Worm (Caenorhabditis elegans): Measurements from ENCODE around the gene T23F11.2.

The T23F11.2 gene

ce11 chrIII:4666753-4667400 lies 11.6 kb upstream of the T23F11.2 start:
- TF ChIP-seq snu-23 (GFP tag; optimal IDR thresholded peaks at IDR 0.05), result peak; percentile 61
- no peak for TF ChIP-seq ceh-90 (tag; optimal IDR thresholded peaks at IDR 0.05)
- TF ChIP-seq zag-1 (tag; optimal IDR thresholded peaks at IDR 0.05), result no peak
- peak; percentile 43 for TF ChIP-seq fkh-8 (tag; optimal IDR thresholded peaks at IDR 0.05)
- TF ChIP-seq aly-2 (tag; optimal IDR thresholded peaks at IDR 0.05), result no peak
- TF ChIP-seq lin-35 (GFP tag; optimal IDR thresholded peaks at IDR 0.05), result peak; percentile 25 to 50
- TF ChIP-seq nhr-47 (tag; optimal IDR thresholded peaks at IDR 0.05), result peak; percentile 51
- peak in 2 of 3 experiments; percentile 3 to 24 for TF ChIP-seq dpl-1 (GFP tag; optimal IDR thresholded peaks at IDR 0.05)
- no peak for TF ChIP-seq mef-2 (tag; optimal IDR thresholded peaks at IDR 0.05)
- no peak for TF ChIP-seq fkh-10 (GFP tag; optimal IDR thresholded peaks at IDR 0.05)
- no peak for TF ChIP-seq sptf-1 (tag; optimal IDR thresholded peaks at IDR 0.05)
- TF ChIP-seq ceh-82 (tag; optimal IDR thresholded peaks at IDR 0.05), result peak in 2 of 3 experiments; percentile 22 to 63
- no peak for TF ChIP-seq isw-1 (GFP tag; IDR thresholded peaks at IDR 0.05)
- no peak for TF ChIP-seq ceh-63 (GFP tag; optimal IDR thresholded peaks at IDR 0.05)
- TF ChIP-seq ztf-11 (tag; optimal IDR thresholded peaks at IDR 0.05), result peak in 1 of 2 experiments; percentile 25
- no peak for TF ChIP-seq Y116A8C.19 (tag; optimal IDR thresholded peaks at IDR 0.05; ENCODE audit: borderline replicate concordance)
- no peak for TF ChIP-seq nhr-11 (tag; optimal IDR thresholded peaks at IDR 0.05)
- TF ChIP-seq jun-1 (tag; optimal IDR thresholded peaks at IDR 0.05), result no peak
- TF ChIP-seq lin-15B (tag; optimal IDR thresholded peaks at IDR 0.05), result no peak
- no peak for TF ChIP-seq C34B4.2 (tag; optimal IDR thresholded peaks at IDR 0.05)
- no peak for TF ChIP-seq hlh-4 (tag; optimal IDR thresholded peaks at IDR 0.05)
- no peak for TF ChIP-seq fkh-4 (tag; optimal IDR thresholded peaks at IDR 0.05; ENCODE audit: borderline replicate concordance)
- TF ChIP-seq hpl-2 (GFP tag; optimal IDR thresholded peaks at IDR 0.05), result no peak
- TF ChIP-seq pax-3 (tag; optimal IDR thresholded peaks at IDR 0.05), result no peak
- TF ChIP-seq mab-9 (GFP tag; IDR thresholded peaks at IDR 0.05), result no peak
- no peak for TF ChIP-seq nhr-12 (tag; optimal IDR thresholded peaks at IDR 0.05)
- no peak for TF ChIP-seq nhr-84 (tag; optimal IDR thresholded peaks at IDR 0.05)
- peak; percentile 66 for TF ChIP-seq mep-1 (tag; optimal IDR thresholded peaks at IDR 0.05)
- peak; percentile 46 for TF ChIP-seq swsn-7 (tag; optimal IDR thresholded peaks at IDR 0.05)
- peak; percentile 71 for TF ChIP-seq skn-1 (tag; optimal IDR thresholded peaks at IDR 0.05)
- no peak for TF ChIP-seq sox-4 (tag; optimal IDR thresholded peaks at IDR 0.05)
- no peak for TF ChIP-seq tlp-1 (tag; optimal IDR thresholded peaks at IDR 0.05)
- TF ChIP-seq pag-3 (tag; optimal IDR thresholded peaks at IDR 0.05; ENCODE audit: borderline replicate concordance, insufficient read depth), result no peak
- no peak for TF ChIP-seq unc-130 (tag; optimal IDR thresholded peaks at IDR 0.05)
- peak; percentile 29 for TF ChIP-seq rnt-1 (tag; optimal IDR thresholded peaks at IDR 0.05)
- TF ChIP-seq sup-37 (GFP tag; optimal IDR thresholded peaks at IDR 0.05), result no peak
- no peak for TF ChIP-seq zip-4 (GFP tag; optimal IDR thresholded peaks at IDR 0.05)
- TF ChIP-seq F16B12.6 (tag; optimal IDR thresholded peaks at IDR 0.05), result peak; percentile 8
- TF ChIP-seq nhr-90 (tag; optimal IDR thresholded peaks at IDR 0.05; ENCODE audit: poor library complexity), result peak; percentile 34
- peak; percentile 61 for TF ChIP-seq nhr-71 (tag; optimal IDR thresholded peaks at IDR 0.05)
- no peak for TF ChIP-seq egl-27 (tag; optimal IDR thresholded peaks at IDR 0.05)
- TF ChIP-seq irx-1 (tag; optimal IDR thresholded peaks at IDR 0.05), result no peak
- TF ChIP-seq ztf-4 (tag; optimal IDR thresholded peaks at IDR 0.05), result no peak
- no peak for TF ChIP-seq ets-5 (GFP tag; IDR thresholded peaks at IDR 0.05)
- TF ChIP-seq elt-2 (tag; optimal IDR thresholded peaks at IDR 0.05), result no peak
- no peak for TF ChIP-seq vab-15 (tag; optimal IDR thresholded peaks at IDR 0.05)
- no peak for TF ChIP-seq fos-1 (tag; optimal IDR thresholded peaks at IDR 0.05)
- no peak for TF ChIP-seq alr-1 (tag; optimal IDR thresholded peaks at IDR 0.05; ENCODE audit: borderline replicate concordance)
- no peak for TF ChIP-seq ama-1 (optimal IDR thresholded peaks at IDR 0.05)
- no peak for TF ChIP-seq hlh-17 (GFP tag; optimal IDR thresholded peaks at IDR 0.05; ENCODE audit: borderline replicate concordance)
- TF ChIP-seq unc-62 (GFP tag; optimal IDR thresholded peaks at IDR 0.05), result no peak
- no peak for TF ChIP-seq ces-1 (GFP tag; optimal IDR thresholded peaks at IDR 0.05)

Data from whole organism, L1 larva.